Fruit fly (Drosophila melanogaster): ENCODE measurements around the gene croc.

The croc gene

DNA sequence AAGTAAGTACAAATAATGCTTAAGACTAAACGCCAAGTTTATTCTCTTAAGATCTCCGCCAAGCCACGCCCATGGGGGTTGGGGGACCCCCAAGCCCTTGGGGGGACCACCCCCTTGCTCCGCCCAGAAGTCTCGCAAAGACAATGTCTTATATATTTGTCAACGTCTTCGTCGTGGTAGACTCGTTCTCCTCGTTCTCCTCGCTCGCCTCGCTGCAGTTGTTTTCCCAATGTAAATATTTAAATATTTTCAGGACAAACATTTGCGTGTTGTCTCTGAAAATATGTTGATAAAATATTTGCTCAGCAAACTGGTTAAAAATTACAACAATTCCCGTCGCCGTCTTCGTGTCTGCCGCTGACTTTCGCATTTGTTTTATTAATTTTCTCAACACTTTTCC is 12.0 kb downstream of the croc start (continued):
- TF ChIP-seq sc (optimal IDR thresholded peaks at IDR 0.05) (no peak), sc (GFP tag; optimal IDR thresholded peaks at IDR 0.05) (peak; percentile 89), CG7987 (GFP tag; optimal IDR thresholded peaks at IDR 0.05) (peak; percentile 74), fd64A (GFP tag; optimal IDR thresholded peaks at IDR 0.05) (peak; percentile 91), crp (GFP tag; optimal IDR thresholded peaks at IDR 0.05) (peak in 1 of 2 experiments; percentile 27), bowl (GFP tag; IDR thresholded peaks at IDR 0.05) (no peak), unc-4 (GFP tag; IDR thresholded peaks at IDR 0.05; ENCODE audit: partially characterized antibody) (no peak), CG17328 (GFP tag; IDR thresholded peaks at IDR 0.05) (peak; percentile 71), eve (GFP tag; optimal IDR thresholded peaks at IDR 0.05) (no peak), Optix (GFP tag; IDR thresholded peaks at IDR 0.05) (peak; percentile 62; the same call in 1 of the 3 replicates), Spps (tag; optimal IDR thresholded peaks at IDR 0.05) (peak; percentile 88), HLH54F (GFP tag; optimal IDR thresholded peaks at IDR 0.05) (no peak), Adf1 (GFP tag; IDR thresholded peaks at IDR 0.05) (no peak), mirr (GFP tag; optimal IDR thresholded peaks at IDR 0.05) (no peak), CG2712 (tag; optimal IDR thresholded peaks at IDR 0.05) (peak; percentile 91), CkIIα-i1 (GFP tag; IDR thresholded peaks at IDR 0.05) (no peak), BtbVII (GFP tag; optimal IDR thresholded peaks at IDR 0.05) (peak; percentile 66), Fer1 (GFP tag; optimal IDR thresholded peaks at IDR 0.05) (no peak), btn (GFP tag; optimal IDR thresholded peaks at IDR 0.05) (peak; percentile 53), wor (GFP tag; IDR thresholded peaks at IDR 0.05) (no peak), CrebB (tag; optimal IDR thresholded peaks at IDR 0.05) (peak; percentile 51), CG18476 (GFP tag; optimal IDR thresholded peaks at IDR 0.05) (peak; percentile 59), fru (optimal IDR thresholded peaks at IDR 0.05) (no peak), Kr (GFP tag; optimal IDR thresholded peaks at IDR 0.05) (peak; percentile 99), D19B (GFP tag; optimal IDR thresholded peaks at IDR 0.05) (no peak), sens-2 (GFP tag; IDR thresholded peaks at IDR 0.05) (no peak), sqz (GFP tag; optimal IDR thresholded peaks at IDR 0.05) (peak; percentile 68), odd (GFP tag; optimal IDR thresholded peaks at IDR 0.05) (peak; percentile 56), CG11723 (GFP tag; optimal IDR thresholded peaks at IDR 0.05) (peak; percentile 52), lbe (GFP tag; optimal IDR thresholded peaks at IDR 0.05) (no peak), CG2116 (GFP tag; optimal IDR thresholded peaks at IDR 0.05) (peak; percentile 51), CG4820 (GFP tag; optimal IDR thresholded peaks at IDR 0.05) (peak; percentile 59), Taf1 (GFP tag; IDR thresholded peaks at IDR 0.05) (no peak), ham (GFP tag; IDR thresholded peaks at IDR 0.05) (no peak), Ada2b (GFP tag; IDR thresholded peaks at IDR 0.05) (no peak), CG12942 (GFP tag; optimal IDR thresholded peaks at IDR 0.05) (peak; percentile 25), CG31224 (GFP tag; IDR thresholded peaks at IDR 0.05) (no peak), CG3847 (GFP tag; IDR thresholded peaks at IDR 0.05) (no peak), CG13287 (GFP tag; IDR thresholded peaks at IDR 0.05; ENCODE audit: partially characterized antibody) (no peak), TFAM (GFP tag; optimal IDR thresholded peaks at IDR 0.05) (peak; percentile 75), bcd (GFP tag; optimal IDR thresholded peaks at IDR 0.05) (peak; percentile 59), abd-A (tag; optimal IDR thresholded peaks at IDR 0.05) (no peak), Xbp1 (GFP tag; optimal IDR thresholded peaks at IDR 0.05) (no peak), klu (GFP tag; IDR thresholded peaks at IDR 0.05) (no peak), jing (GFP tag; optimal IDR thresholded peaks at IDR 0.05) (no peak), MESR4 (GFP tag; optimal IDR thresholded peaks at IDR 0.05) (no peak), CG13894 (tag; optimal IDR thresholded peaks at IDR 0.05) (no peak), schlank (tag; optimal IDR thresholded peaks at IDR 0.05) (peak; percentile 10), CG17359 (tag; optimal IDR thresholded peaks at IDR 0.05) (peak; percentile 77), Lpt (GFP tag; optimal IDR thresholded peaks at IDR 0.05) (no peak), salm (tag; optimal IDR thresholded peaks at IDR 0.05) (peak; percentile 75), Blimp-1 (GFP tag; optimal IDR thresholded peaks at IDR 0.05) (peak; percentile 83)
